Worm (Caenorhabditis elegans) whole organism, mixed stage, embryonic: ENCODE data around the gene T22F3.2.

Experiments
- M03D4.4 ChIP-seq: sonication (generic microtip); optimal IDR thresholded peaks from 2 replicates; lab custom pipeline; 2017; ENCODE audit warnings: mild to moderate bottlenecking, missing genetic modification characterization, missing compliant biosample characterization
- blmp-1 ChIP-seq: fragments of 150-350 bp; optimal IDR thresholded peaks from 2 replicates; lab custom pipeline; 2014; ENCODE audit warnings: missing biosample characterization, missing genetic modification characterization
- elt-1 ChIP-seq: sonication (generic microtip); optimal IDR thresholded peaks from 2 replicates; lab custom pipeline; 2017; ENCODE audit warnings: missing genetic modification characterization, mild to moderate bottlenecking, missing compliant biosample characterization, antibody characterized with exemption, moderate library complexity, borderline replicate concordance; ENCODE audit not compliant: insufficient read depth
- elt-3 ChIP-seq: fragments of 150-350 bp; optimal IDR thresholded peaks from 2 replicates; lab custom pipeline; 2014; ENCODE audit warnings: missing biosample characterization, missing genetic modification characterization
- nhr-12 ChIP-seq: fragments of 150-350 bp; optimal IDR thresholded peaks from 2 replicates; lab custom pipeline; 2014; ENCODE audit warnings: missing biosample characterization, missing genetic modification characterization
- nhr-76 ChIP-seq: sonication (generic microtip); optimal IDR thresholded peaks from 2 replicates; lab custom pipeline; 2017; ENCODE audit warnings: missing biosample characterization, missing genetic modification characterization
- snpc-4 ChIP-seq: fragments of 150-350 bp; optimal IDR thresholded peaks from 2 replicates; lab custom pipeline; 2014; ENCODE audit warnings: missing biosample characterization, missing genetic modification characterization
- unc-39 ChIP-seq: fragments of 150-350 bp; optimal IDR thresholded peaks from 2 replicates; lab custom pipeline; 2014; ENCODE audit warnings: missing biosample characterization, missing genetic modification characterization

DNA sequence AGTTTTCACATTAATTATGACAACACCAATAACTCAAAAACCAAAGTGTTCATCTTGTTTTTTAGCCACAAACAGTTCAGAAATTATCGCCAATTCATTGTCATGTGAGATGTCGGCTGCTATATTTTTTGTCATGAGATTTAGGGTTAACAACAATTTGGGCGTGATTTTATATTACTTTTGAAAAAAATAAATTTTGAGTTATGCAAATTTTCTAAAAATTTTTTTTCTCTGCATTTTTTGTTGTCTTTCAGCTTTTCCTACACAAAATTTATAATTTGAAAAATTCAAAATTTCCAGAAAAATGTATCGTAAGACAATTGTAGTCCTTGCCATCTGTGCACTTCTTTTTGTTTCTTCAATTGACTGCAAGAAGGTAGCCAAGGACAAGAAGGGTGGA lies 46.6 kb downstream of the T22F3.2 start, which contains the start of gene F59B1.2:
- TF ChIP-seq M03D4.4 (tag; lab: Kevin White, UChicago) (no peak), elt-1 (tag; lab: Kevin White, UChicago) (no peak), snpc-4 (tag; lab: Kevin White, UChicago) (no peak), nhr-76 (tag; lab: Kevin White, UChicago) (no peak), blmp-1 (tag; lab: Kevin White, UChicago) (no peak), unc-39 (tag; lab: Kevin White, UChicago) (no peak), elt-3 (no peak), nhr-12 (tag; lab: Kevin White, UChicago) (no peak)
